Worm (Caenorhabditis elegans): Measurements from ENCODE around the gene ZK1307.4.

DNA sequence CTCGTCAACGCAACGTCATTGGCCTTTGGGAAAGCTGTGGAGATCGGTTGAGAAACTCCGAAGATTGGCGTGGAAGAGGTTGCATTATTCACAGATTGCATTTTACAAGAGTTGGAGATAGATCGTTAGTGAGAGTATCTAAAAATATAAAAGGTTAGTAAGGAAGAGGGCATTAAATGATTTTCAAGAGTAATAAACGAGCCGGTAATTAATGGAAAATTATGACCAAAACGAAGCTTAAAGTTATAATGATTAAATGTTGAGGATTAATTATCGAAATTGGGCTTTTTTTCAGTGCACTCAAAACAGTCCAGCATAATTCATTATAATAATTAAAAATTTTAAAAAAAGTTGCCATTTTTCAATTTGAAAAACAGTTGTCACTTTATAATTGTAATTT lies 42.3 kb downstream of the ZK1307.4 start, which contains the start of gene pap-2:
- TF ChIP-seq tab-1 (GFP tag; IDR thresholded peaks at IDR 0.05) (no peak), ztf-29 (GFP tag; IDR thresholded peaks at IDR 0.05) (no peak), cog-1 (tag; optimal IDR thresholded peaks at IDR 0.05) (no peak), flt-1 (GFP tag; IDR thresholded peaks at IDR 0.05) (no peak)
